Worm (Caenorhabditis elegans): ENCODE data around the gene wrt-6.

The wrt-6 gene

DNA sequence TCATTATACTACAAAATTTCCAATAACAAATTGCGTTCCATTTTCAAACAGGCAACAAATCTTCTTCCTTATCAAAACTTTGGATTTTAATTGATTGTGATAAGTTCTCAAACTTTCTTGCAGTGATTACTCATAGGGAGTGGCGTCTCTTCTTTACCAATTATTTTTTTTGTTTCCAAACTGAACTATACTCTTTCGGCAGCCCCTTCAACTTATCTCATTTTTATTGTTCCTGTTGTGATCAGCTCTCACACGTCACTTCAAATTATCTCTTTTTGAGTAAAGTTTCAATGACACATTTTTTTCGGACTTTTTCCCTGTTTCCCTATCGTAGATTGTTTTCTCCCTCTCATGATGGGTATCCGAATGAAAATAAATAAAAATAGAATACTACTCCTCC lies 12.4 kb downstream of the wrt-6 start:
- TF ChIP-seq lin-39 (tag; optimal IDR thresholded peaks at IDR 0.05) (no peak), skn-1 (tag; optimal IDR thresholded peaks at IDR 0.05) (no peak), sma-3 (GFP tag; optimal IDR thresholded peaks at IDR 0.05) (peak; percentile 57), sma-9 (GFP tag; optimal IDR thresholded peaks at IDR 0.05) (peak; percentile 20), sma-9 (tag; optimal IDR thresholded peaks at IDR 0.05) (no peak)

DNA sequence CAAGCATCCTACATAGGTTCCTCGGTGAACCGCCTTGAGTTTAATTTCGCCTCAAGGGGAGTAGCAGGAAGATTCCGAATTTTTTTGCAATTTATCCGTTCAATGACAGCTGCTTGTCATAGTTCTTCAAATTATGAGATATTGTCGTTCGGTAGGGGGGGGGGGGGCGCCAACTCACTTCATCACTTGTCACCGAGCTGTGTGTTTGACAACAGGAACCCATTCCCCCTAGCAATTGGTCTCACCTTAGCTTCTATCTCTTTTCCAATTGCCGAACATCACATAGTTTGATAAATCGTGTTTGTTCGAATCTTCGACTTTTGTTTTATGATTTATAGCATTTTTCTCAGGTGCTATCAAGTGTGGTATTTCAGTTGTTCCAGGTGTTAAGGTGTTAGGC lies 14.6 kb downstream of the wrt-6 start:
- peak; percentile 36 for TF ChIP-seq F13H6.1 (tag; optimal IDR thresholded peaks at IDR 0.05)
- TF ChIP-seq ceh-82 (tag; optimal IDR thresholded peaks at IDR 0.05) = no peak

DNA sequence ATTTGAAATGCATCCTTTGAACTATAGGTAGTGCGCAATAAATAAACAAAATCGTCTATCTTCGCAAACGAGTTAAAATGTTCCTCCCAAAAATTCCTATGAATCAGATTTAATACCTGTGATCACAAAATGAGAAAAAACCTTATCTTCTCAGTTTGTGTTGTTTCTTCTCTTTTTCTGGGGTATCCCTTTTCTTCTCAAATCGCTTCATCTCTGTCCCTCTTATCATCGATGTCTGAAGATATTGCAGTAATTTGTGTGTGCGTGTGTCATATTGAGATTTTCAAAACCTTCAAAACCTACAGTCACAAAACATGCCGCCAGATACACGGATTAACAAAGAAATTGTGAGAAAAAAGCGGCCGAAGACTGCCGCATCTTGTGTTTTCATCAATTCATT lies 15.7 kb downstream of the wrt-6 start, which contains the start of gene glt-1:
Gene glt-1, plus strand, starts transcription at position 251 of the 400 bp plus-strand sequence.
- no peak for TF ChIP-seq nhr-11 (tag; optimal IDR thresholded peaks at IDR 0.05)
- TF ChIP-seq aly-2 (tag; optimal IDR thresholded peaks at IDR 0.05) = no peak
- TF ChIP-seq sma-3 (GFP tag; optimal IDR thresholded peaks at IDR 0.05) = peak; percentile 27
- peak; percentile 41 for TF ChIP-seq fos-1 (tag; optimal IDR thresholded peaks at IDR 0.05)
- TF ChIP-seq sma-9 (GFP tag; optimal IDR thresholded peaks at IDR 0.05) = peak; percentile 53
- no peak for TF ChIP-seq sma-9 (tag; optimal IDR thresholded peaks at IDR 0.05)

DNA sequence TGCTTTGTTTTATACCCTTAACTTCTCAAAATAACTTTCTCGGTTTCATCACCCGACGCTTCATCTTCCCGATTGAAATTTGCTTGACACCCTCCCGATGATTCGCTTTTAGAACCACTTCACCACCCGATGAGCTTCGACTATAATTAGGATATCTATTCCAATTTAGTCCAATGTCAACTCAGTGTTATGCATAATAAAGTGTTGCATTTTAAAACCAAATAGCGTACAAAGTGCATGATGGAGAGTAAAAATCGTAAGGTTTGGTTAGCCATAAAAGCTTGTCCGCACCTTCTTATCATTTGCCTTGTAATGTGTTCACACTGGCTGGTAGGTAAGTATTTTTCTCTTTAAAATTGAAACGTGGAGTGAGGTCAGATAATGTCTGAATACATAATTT lies 18.9 kb downstream of the wrt-6 start, which contains the start of gene C12D12.1:
Gene C12D12.1, plus strand, starts transcription at position 301 of the 400 bp plus-strand sequence.
- peak; percentile 24 for TF ChIP-seq fos-1 (tag; optimal IDR thresholded peaks at IDR 0.05)
- TF ChIP-seq mbf-1 (tag; optimal IDR thresholded peaks at IDR 0.05) = no peak

DNA sequence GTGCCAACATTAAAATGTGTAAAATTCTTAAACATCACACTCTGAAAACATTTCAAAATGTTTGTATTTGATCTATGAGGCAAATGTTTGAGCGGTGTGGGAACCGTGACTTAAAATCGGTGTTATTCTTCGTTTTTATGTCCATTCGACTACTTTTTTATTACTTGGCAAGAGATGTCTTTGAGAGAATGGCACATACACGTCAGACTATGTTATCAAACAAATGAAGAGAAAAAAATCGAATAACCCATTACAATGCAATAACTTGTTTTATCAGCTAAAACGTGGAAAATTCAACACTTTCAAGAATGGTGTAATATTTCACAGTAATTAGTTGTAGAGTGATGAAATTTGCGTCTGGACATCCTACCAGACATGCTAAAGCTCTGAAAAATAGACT lies 19.8 kb downstream of the wrt-6 start:
- TF ChIP-seq fos-1 (tag; optimal IDR thresholded peaks at IDR 0.05) = peak; percentile 70
- no peak for TF ChIP-seq sma-9 (GFP tag; optimal IDR thresholded peaks at IDR 0.05)
- TF ChIP-seq sma-9 (tag; optimal IDR thresholded peaks at IDR 0.05) = no peak
- peak; percentile 30 for TF ChIP-seq crh-2 (tag; optimal IDR thresholded peaks at IDR 0.05)

DNA sequence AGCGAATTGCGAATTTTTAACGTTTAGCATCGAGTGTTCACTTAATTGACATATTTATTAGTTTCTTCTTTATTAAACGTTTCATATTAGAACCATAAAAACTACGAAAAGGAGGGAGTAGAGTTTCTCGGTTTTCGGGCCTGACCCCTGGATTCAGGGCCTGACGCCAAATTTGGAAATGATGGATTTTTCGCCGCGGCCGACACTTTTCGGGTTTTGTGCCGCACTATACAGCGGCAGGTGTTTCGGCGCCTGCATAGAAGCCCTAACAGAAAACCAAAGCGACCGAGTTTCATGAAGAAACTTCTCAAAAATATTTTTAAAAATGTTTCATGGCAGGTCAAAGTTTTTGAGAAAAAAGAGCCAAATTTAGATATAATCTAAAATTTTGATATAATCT lies 20.3 kb downstream of the wrt-6 start:
- TF ChIP-seq Y55F3AM.14 (GFP tag; optimal IDR thresholded peaks at IDR 0.05) (no peak), nhr-25 (tag; optimal IDR thresholded peaks at IDR 0.05) (no peak), ZK546.5 (tag; optimal IDR thresholded peaks at IDR 0.05) (no peak), ama-1 (optimal IDR thresholded peaks at IDR 0.05) (no peak), nhr-77 (tag; optimal IDR thresholded peaks at IDR 0.05) (no peak), ztf-4 (tag; optimal IDR thresholded peaks at IDR 0.05) (no peak)

DNA sequence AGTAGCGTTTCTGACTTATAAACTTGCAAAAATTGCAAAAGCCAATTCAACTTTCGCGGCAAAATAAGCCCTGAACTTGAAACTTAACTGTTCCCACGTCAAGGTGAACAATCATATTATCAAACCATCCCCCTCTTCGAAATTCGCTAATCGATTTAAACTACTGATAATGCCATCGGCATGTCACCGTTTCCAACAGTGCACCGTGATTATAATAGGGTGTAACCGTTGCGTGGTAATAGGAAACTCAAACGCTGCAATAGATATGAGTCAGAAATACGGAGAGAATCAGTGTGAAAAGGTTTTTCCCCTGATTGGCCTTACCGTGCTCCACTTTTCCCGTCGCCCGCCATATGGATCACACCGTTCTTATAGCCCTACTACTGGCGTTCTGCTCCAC lies 20.9 kb downstream of the wrt-6 start:
- TF ChIP-seq crh-2 (tag; optimal IDR thresholded peaks at IDR 0.05) (peak; percentile 58), nhr-77 (tag; optimal IDR thresholded peaks at IDR 0.05) (no peak), sma-9 (GFP tag; optimal IDR thresholded peaks at IDR 0.05) (peak; percentile 7), sma-9 (tag; optimal IDR thresholded peaks at IDR 0.05) (no peak), nhr-23 (tag; optimal IDR thresholded peaks at IDR 0.05) (no peak), fos-1 (tag; optimal IDR thresholded peaks at IDR 0.05) (peak; percentile 99), sem-4 (tag; optimal IDR thresholded peaks at IDR 0.05) (no peak), nhr-11 (tag; optimal IDR thresholded peaks at IDR 0.05) (no peak)

DNA sequence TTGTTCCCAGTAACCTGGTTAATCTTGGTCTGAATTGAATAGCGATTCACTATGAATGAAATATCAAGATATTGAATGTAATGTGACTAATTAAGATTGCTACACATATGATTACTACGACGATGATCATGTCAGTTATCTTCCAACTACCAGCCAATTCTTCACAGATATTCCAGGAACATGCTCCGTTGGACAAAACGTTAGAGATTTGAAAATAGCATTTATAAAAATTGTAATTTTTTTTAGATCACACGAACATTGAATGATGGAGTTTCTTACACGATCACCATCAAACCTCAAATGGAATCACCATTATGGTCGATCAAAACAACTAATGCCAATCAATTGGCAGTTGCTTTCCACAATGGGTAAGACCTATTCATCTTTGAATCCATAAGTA lies 23.0 kb downstream of the wrt-6 start:
- TF ChIP-seq sma-3 (GFP tag; optimal IDR thresholded peaks at IDR 0.05) (no peak), ztf-1 (GFP tag; conservative IDR thresholded peaks at IDR 0.05) (no peak), fos-1 (tag; optimal IDR thresholded peaks at IDR 0.05) (no peak), nhr-237 (tag; optimal IDR thresholded peaks at IDR 0.05) (no peak), nhr-6 (tag; optimal IDR thresholded peaks at IDR 0.05) (no peak), mbf-1 (tag; optimal IDR thresholded peaks at IDR 0.05) (no peak), mab-5 (tag; optimal IDR thresholded peaks at IDR 0.05) (no peak), egl-27 (tag; optimal IDR thresholded peaks at IDR 0.05) (no peak), lin-13 (GFP tag; optimal IDR thresholded peaks at IDR 0.05) (no peak), unc-55 (GFP tag; optimal IDR thresholded peaks at IDR 0.05) (no peak), elt-3 (tag; optimal IDR thresholded peaks at IDR 0.05) (no peak), sem-4 (tag; optimal IDR thresholded peaks at IDR 0.05) (no peak), mdl-1 (tag; optimal IDR thresholded peaks at IDR 0.05) (no peak), nhr-12 (tag; optimal IDR thresholded peaks at IDR 0.05) (no peak), nhr-10 (tag; optimal IDR thresholded peaks at IDR 0.05) (no peak)

Measured in whole organism, L2 larva.